Worm (Caenorhabditis elegans) whole organism, L3 larva: ENCODE results near the gene fbxo-11.2.
"Not testable (repeated sequence)": the region's sequence is repeated elsewhere in the genome, so short reads cannot be mapped to it uniquely, and the experiment has no call there.

ENCODE experiments used
- ceh-82 ChIP-seq: fragments of 150-350 bp; optimal IDR thresholded peaks from 2 replicates; lab custom pipeline; 2014; ENCODE audit warnings: missing biosample characterization, missing genetic modification characterization
- lin-15B ChIP-seq: fragments of 150-350 bp; optimal IDR thresholded peaks from 2 replicates; lab custom pipeline; 2014; ENCODE audit warnings: missing biosample characterization, missing genetic modification characterization
- tbx-2 ChIP-seq: sonication (generic microtip); optimal IDR thresholded peaks from 2 replicates; lab custom pipeline; 2016; ENCODE audit warnings: mild to moderate bottlenecking, missing genetic modification characterization, missing compliant biosample characterization

ce11 chrIII:1076383-1076782, 23.3 kb upstream of the fbxo-11.2 start, which contains the start of gene uaf-1:
- TF ChIP-seq tbx-2 (tag; lab: Kevin White, UChicago); ceh-82 (tag; lab: Kevin White, UChicago); lin-15B: not testable (repeated sequence)
